Fruit fly (Drosophila melanogaster): Measurements from ENCODE around the gene Ets65A.
"Not testable (repeated sequence)": the region's sequence is repeated elsewhere in the genome, so short reads cannot be mapped to it uniquely, and the experiment has no call there.

DNA sequence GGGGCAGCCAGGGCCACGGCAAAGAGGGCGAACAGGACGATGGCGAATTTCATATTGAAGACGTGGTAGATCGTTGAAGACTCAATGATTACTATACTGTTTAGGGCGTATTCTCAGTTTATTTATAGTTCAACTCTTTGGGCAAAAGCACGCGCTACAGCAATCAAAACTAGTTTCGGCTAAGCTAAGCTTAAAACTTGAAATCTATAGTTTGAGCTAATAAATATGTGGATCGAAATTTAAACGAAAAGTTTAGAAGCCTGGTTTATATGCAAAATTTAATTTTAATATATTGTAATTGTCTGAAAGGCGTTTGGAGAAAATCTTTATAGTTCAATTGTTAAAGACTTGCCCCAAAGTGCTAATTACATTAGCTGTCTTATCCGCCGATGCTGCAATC lies 50.5 kb downstream of the Ets65A start, which contains the start of gene Cpr65Ax1:
- not testable (repeated sequence) for TF ChIP-seq OdsH, Jra, Dfd (GFP tag; optimal IDR thresholded peaks at IDR 0.05)
